Worm (Caenorhabditis elegans): ENCODE results near the gene egl-5.

Gene egl-5

ce11 chrIII:7854494-7855184 lies 40.5 kb downstream of the egl-5 start, which contains the start of gene rpl-35 (continued):
- peak; percentile 93 for TF ChIP-seq hsf-1 (GFP tag; IDR thresholded peaks at IDR 0.05)
- peak; percentile 96 for TF ChIP-seq pha-4 (tag; optimal IDR thresholded peaks at IDR 0.05)
- peak; percentile 87 for TF ChIP-seq zim-3 (tag; optimal IDR thresholded peaks at IDR 0.05)
- TF ChIP-seq ZK185.1 (tag; optimal IDR thresholded peaks at IDR 0.05; ENCODE audit: poor library complexity, severe bottlenecking) = peak; percentile 99
- TF ChIP-seq ztf-28 (GFP tag; IDR thresholded peaks at IDR 0.05) = peak; percentile 99
- TF ChIP-seq F23B12.7 (tag; optimal IDR thresholded peaks at IDR 0.05; ENCODE audit: insufficient read depth) = peak; percentile 99
- no peak for TF ChIP-seq hlh-26 (GFP tag; conservative IDR thresholded peaks at IDR 0.05)
- peak; percentile 85 for TF ChIP-seq T26A5.8 (tag; optimal IDR thresholded peaks at IDR 0.05)
- peak; percentile 94 for TF ChIP-seq hmg-1.2 (GFP tag; IDR thresholded peaks at IDR 0.05)
- peak; percentile 99 for TF ChIP-seq ceh-91 (GFP tag; IDR thresholded peaks at IDR 0.05)
- TF ChIP-seq akir-1 (GFP tag; optimal IDR thresholded peaks at IDR 0.05) = peak; percentile 88
- peak; percentile 96 for TF ChIP-seq ztf-22 (GFP tag; optimal IDR thresholded peaks at IDR 0.05)
- peak; percentile 97 to 100 (median 99) for TF ChIP-seq lin-35 (GFP tag; optimal IDR thresholded peaks at IDR 0.05)
- peak; percentile 100 for TF ChIP-seq Y95B8A.8 (GFP tag; IDR thresholded peaks at IDR 0.05)
- peak; percentile 100 for TF ChIP-seq ceh-27 (GFP tag; optimal IDR thresholded peaks at IDR 0.05)
- TF ChIP-seq rcor-1 (GFP tag; IDR thresholded peaks at IDR 0.05) = peak; percentile 99
- TF ChIP-seq F49E8.2 (tag; optimal IDR thresholded peaks at IDR 0.05; ENCODE audit: insufficient read depth) = peak; percentile 99
- TF ChIP-seq F57A8.1 (GFP tag; optimal IDR thresholded peaks at IDR 0.05) = peak; percentile 91
- TF ChIP-seq sdz-38 (tag; optimal IDR thresholded peaks at IDR 0.05) = no peak
- peak; percentile 100 for TF ChIP-seq athp-1 (tag; optimal IDR thresholded peaks at IDR 0.05)
- peak; percentile 99 for TF ChIP-seq chd-7 (tag; optimal IDR thresholded peaks at IDR 0.05)
- TF ChIP-seq madf-8 (GFP tag; conservative IDR thresholded peaks at IDR 0.05) = peak; percentile 94
- peak; percentile 99 for TF ChIP-seq somi-1 (GFP tag; optimal IDR thresholded peaks at IDR 0.05)
- TF ChIP-seq rec-8 (tag; optimal IDR thresholded peaks at IDR 0.05) = peak; percentile 90 to 98
- peak; percentile 99 for TF ChIP-seq efl-1 (GFP tag; optimal IDR thresholded peaks at IDR 0.05)
- TF ChIP-seq Y53G8AR.9 (GFP tag; conservative IDR thresholded peaks at IDR 0.05) = peak; percentile 100
- peak; percentile 99 for TF ChIP-seq madf-3 (GFP tag; IDR thresholded peaks at IDR 0.05)
- TF ChIP-seq lin-26 (GFP tag; IDR thresholded peaks at IDR 0.05) = peak; percentile 97
- peak; percentile 99 for TF ChIP-seq K12H6.12 (tag; optimal IDR thresholded peaks at IDR 0.05)
- TF ChIP-seq ceh-58 (GFP tag; IDR thresholded peaks at IDR 0.05) = peak; percentile 72; the same call in 1 of the 2 replicates
- peak; percentile 100 for TF ChIP-seq attf-5 (GFP tag; optimal IDR thresholded peaks at IDR 0.05)
- peak; percentile 99 for TF ChIP-seq lin-40 (tag; optimal IDR thresholded peaks at IDR 0.05)
- peak; percentile 66 for TF ChIP-seq dpff-1 (tag; optimal IDR thresholded peaks at IDR 0.05)
- TF ChIP-seq Y67H2A.10 (GFP tag; conservative IDR thresholded peaks at IDR 0.05) = peak; percentile 97
- TF ChIP-seq atf-7 (tag; optimal IDR thresholded peaks at IDR 0.05) = peak; percentile 98
- peak; percentile 95 for TF ChIP-seq B0035.1 (tag; optimal IDR thresholded peaks at IDR 0.05)
- TF ChIP-seq pbrm-1 (GFP tag; IDR thresholded peaks at IDR 0.05) = peak; percentile 100
- peak; percentile 73 for TF ChIP-seq fkh-3 (tag; optimal IDR thresholded peaks at IDR 0.05)
- peak; percentile 99 for TF ChIP-seq D2030.7 (GFP tag; IDR thresholded peaks at IDR 0.05)
- TF ChIP-seq ccch-3 (GFP tag; optimal IDR thresholded peaks at IDR 0.05) = peak; percentile 85
- peak; percentile 100 for TF ChIP-seq C17E4.6 (GFP tag; IDR thresholded peaks at IDR 0.05)
- TF ChIP-seq B0336.3 (GFP tag; IDR thresholded peaks at IDR 0.05) = peak; percentile 100
- no peak for TF ChIP-seq nhr-179 (tag; optimal IDR thresholded peaks at IDR 0.05)
- peak; percentile 98 for TF ChIP-seq ztf-6 (GFP tag; IDR thresholded peaks at IDR 0.05)
- peak; percentile 99 for TF ChIP-seq him-1 (tag; optimal IDR thresholded peaks at IDR 0.05)
- peak; percentile 99 for TF ChIP-seq F52B5.7 (tag; optimal IDR thresholded peaks at IDR 0.05)
- TF ChIP-seq aptf-2 (GFP tag; conservative IDR thresholded peaks at IDR 0.05) = peak; percentile 98

Measured in whole organism, young adult.